Worm (Caenorhabditis elegans) whole organism, L1 larva: ENCODE results near the gene K02D3.2.

Experiments
- C04F5.9 ChIP-seq: sonication (generic microtip); optimal IDR thresholded peaks from 2 replicates; lab custom pipeline; 2016; ENCODE audit warnings: missing genetic modification characterization, missing compliant biosample characterization
- C16A3.4 ChIP-seq: fragments of 150-350 bp; optimal IDR thresholded peaks from 2 replicates; lab custom pipeline; 2014; ENCODE audit warnings: missing biosample characterization, missing genetic modification characterization
- aha-1 ChIP-seq: fragments of 150-350 bp; optimal IDR thresholded peaks from 2 replicates; lab custom pipeline; 2014; ENCODE audit warnings: missing biosample characterization, missing genetic modification characterization
- ceh-8 ChIP-seq: fragments of 200-800 bp; sonication (Bioruptor generic); optimal IDR thresholded peaks from 2 replicates; lab custom pipeline; 2018; ENCODE audit warnings: mild to moderate bottlenecking, missing genetic modification characterization, moderate library complexity, missing compliant biosample characterization
- ceh-82 ChIP-seq, 3 experiments: fragments of 150-350 bp in 1 of 3; sonication (generic microtip) in 2 of 3; optimal IDR thresholded peaks; 2 replicates each; lab custom pipeline; 2014 to 2017; ENCODE audit warnings: missing biosample characterization in 3 of 3, missing genetic modification characterization in 3 of 3
- dsc-1 ChIP-seq: sonication (generic microtip); optimal IDR thresholded peaks from 2 replicates; lab custom pipeline; 2016; ENCODE audit warnings: mild to moderate bottlenecking, missing genetic modification characterization, missing compliant biosample characterization
- efl-1 ChIP-seq, 4 experiments: fragments of 150-350 bp; optimal IDR thresholded peaks in 3 of 4; peaks in 1 of 4; 1 replicate in 1 of 4; 2 replicates in 3 of 4; lab custom pipeline; 2014; ENCODE audit warnings: missing biosample characterization in 2 of 4, missing genetic modification characterization in 2 of 4, missing genetic modification reagents in 2 of 4
- egl-13 ChIP-seq: sonication (generic microtip); optimal IDR thresholded peaks from 2 replicates; lab custom pipeline; 2016; ENCODE audit warnings: missing genotype, missing genetic modification reagents, missing genetic modification characterization, missing compliant biosample characterization
- egl-27 ChIP-seq, 2 experiments: fragments of 150-350 bp in 1 of 2; sonication (generic microtip); optimal IDR thresholded peaks; 3 replicates each; lab custom pipeline; 2017 to 2018; ENCODE audit warnings: missing biosample characterization in 2 of 2, missing genetic modification characterization in 2 of 2, missing genetic modification reagents in 2 of 2
- elt-2 ChIP-seq: sonication (generic microtip); optimal IDR thresholded peaks from 2 replicates; lab custom pipeline; 2016; ENCODE audit warnings: missing genetic modification characterization, mild to moderate bottlenecking, inconsistent platforms, missing compliant biosample characterization, missing genetic modification reagents
- fkh-8 ChIP-seq: sonication (generic microtip); optimal IDR thresholded peaks from 2 replicates; lab custom pipeline; 2016; ENCODE audit warnings: mild to moderate bottlenecking, missing genetic modification characterization, missing compliant biosample characterization
- hpl-2 ChIP-seq: fragments of 150-350 bp; optimal IDR thresholded peaks from 2 replicates; lab custom pipeline; 2014; ENCODE audit warnings: missing biosample characterization, missing genetic modification reagents, missing genetic modification characterization
- isw-1 ChIP-seq: fragments of 200-800 bp; sonication (Bioruptor generic); IDR thresholded peaks from 2 replicates; pipeline ENCODE4 v1.3.6; 2022; ENCODE audit warnings: missing genetic modification characterization, missing compliant biosample characterization
- lin-13 ChIP-seq: fragments of 150-350 bp; optimal IDR thresholded peaks from 2 replicates; lab custom pipeline; 2014; ENCODE audit warnings: missing biosample characterization, missing genetic modification reagents, missing genetic modification characterization
- lin-14 ChIP-seq: fragments of 200-800 bp; sonication (Bioruptor generic); optimal IDR thresholded peaks from 2 replicates; lab custom pipeline; 2018; ENCODE audit warnings: mild to moderate bottlenecking, missing genetic modification characterization, moderate library complexity, missing compliant biosample characterization
- lin-35 ChIP-seq, 2 experiments: fragments of 150-350 bp; optimal IDR thresholded peaks; 2 replicates each; lab custom pipeline; 2014; ENCODE audit warnings: missing biosample characterization in 2 of 2, missing genetic modification characterization in 2 of 2, missing genetic modification reagents in 2 of 2
- lin-39 ChIP-seq: fragments of 150-350 bp; optimal IDR thresholded peaks from 2 replicates; lab custom pipeline; 2014; ENCODE audit warnings: missing biosample characterization, missing genetic modification reagents, missing genetic modification characterization
- lir-3 ChIP-seq: sonication (generic microtip); optimal IDR thresholded peaks from 2 replicates; lab custom pipeline; 2016; ENCODE audit warnings: mild to moderate bottlenecking, missing genetic modification characterization, moderate library complexity, missing compliant biosample characterization; ENCODE audit not compliant: poor library complexity
- lsy-2 ChIP-seq, 2 experiments: fragments of 150-350 bp; optimal IDR thresholded peaks; 2 replicates each; lab custom pipeline; 2014; ENCODE audit warnings: missing biosample characterization in 2 of 2, missing genetic modification characterization in 2 of 2
- mab-9 ChIP-seq: fragments of 200-800 bp; sonication (Bioruptor generic); IDR thresholded peaks from 2 replicates; pipeline ENCODE4 v1.3.6; 2022; ENCODE audit warnings: missing genetic modification reagents, missing genetic modification characterization, missing compliant biosample characterization
- mdl-1 ChIP-seq, 2 experiments: fragments of 150-350 bp; optimal IDR thresholded peaks; 2 replicates each; lab custom pipeline; 2014 to 2017; ENCODE audit warnings: missing biosample characterization in 2 of 2, missing genetic modification characterization in 2 of 2, inconsistent platforms in 1 of 2
- mef-2 ChIP-seq: fragments of 150-350 bp; optimal IDR thresholded peaks from 2 replicates; lab custom pipeline; 2014; ENCODE audit warnings: missing biosample characterization, missing genetic modification characterization
- nhr-19 ChIP-seq: fragments of 200-800 bp; sonication (Bioruptor generic); conservative IDR thresholded peaks from 2 replicates; pipeline ENCODE4 v1.3.6; 2022; ENCODE audit warnings: missing genetic modification characterization, missing compliant biosample characterization
- nhr-20 ChIP-seq: sonication (generic microtip); optimal IDR thresholded peaks from 2 replicates; lab custom pipeline; 2016; ENCODE audit warnings: mild to moderate bottlenecking, missing genetic modification characterization, missing compliant biosample characterization
- nhr-47 ChIP-seq: sonication (generic microtip); optimal IDR thresholded peaks from 2 replicates; lab custom pipeline; 2016; ENCODE audit warnings: mild to moderate bottlenecking, missing genetic modification characterization, moderate library complexity, missing compliant biosample characterization
- nhr-71 ChIP-seq: sonication (generic microtip); optimal IDR thresholded peaks from 2 replicates; lab custom pipeline; 2016; ENCODE audit warnings: mild to moderate bottlenecking, missing genetic modification characterization, moderate library complexity, missing compliant biosample characterization
- nhr-85 ChIP-seq: sonication (generic microtip); peaks from one replicate; lab custom pipeline; 2016; ENCODE audit warnings: missing genetic modification characterization, inconsistent platforms, missing compliant biosample characterization
- nhr-90 ChIP-seq: sonication (generic microtip); optimal IDR thresholded peaks from 2 replicates; lab custom pipeline; 2016; ENCODE audit warnings: mild to moderate bottlenecking, missing genetic modification characterization, missing compliant biosample characterization; ENCODE audit not compliant: poor library complexity
- pag-3 ChIP-seq: sonication (generic microtip); optimal IDR thresholded peaks from 2 replicates; lab custom pipeline; 2017; ENCODE audit warnings: missing genetic modification characterization, mild to moderate bottlenecking, missing compliant biosample characterization, antibody characterized with exemption, borderline replicate concordance; ENCODE audit not compliant: insufficient read depth
- pax-3 ChIP-seq: fragments of 200-800 bp; sonication (Bioruptor generic); optimal IDR thresholded peaks from 2 replicates; lab custom pipeline; 2018; ENCODE audit warnings: mild to moderate bottlenecking, missing genetic modification characterization, moderate library complexity, missing compliant biosample characterization
- rnt-1 ChIP-seq: sonication (generic microtip); optimal IDR thresholded peaks from 2 replicates; lab custom pipeline; 2016; ENCODE audit warnings: mild to moderate bottlenecking, missing genetic modification characterization, moderate library complexity, missing compliant biosample characterization
- snpc-4 ChIP-seq: fragments of 150-350 bp; optimal IDR thresholded peaks from 2 replicates; lab custom pipeline; 2014; ENCODE audit warnings: missing biosample characterization, missing genetic modification characterization
- snu-23 ChIP-seq: sonication (generic microtip); optimal IDR thresholded peaks from 2 replicates; lab custom pipeline; 2016; ENCODE audit warnings: missing genetic modification characterization, missing compliant biosample characterization
- swsn-7 ChIP-seq: sonication (generic microtip); optimal IDR thresholded peaks from 2 replicates; lab custom pipeline; 2016; ENCODE audit warnings: missing genetic modification characterization, missing compliant biosample characterization
- tbx-2 ChIP-seq: sonication (generic microtip); optimal IDR thresholded peaks from 2 replicates; lab custom pipeline; 2016; ENCODE audit warnings: missing genetic modification characterization, missing compliant biosample characterization
- unc-98 ChIP-seq: fragments of 200-800 bp; sonication (Bioruptor generic); IDR thresholded peaks from 2 replicates; pipeline ENCODE4 v1.3.6; 2022; ENCODE audit warnings: missing genetic modification characterization, missing compliant biosample characterization
- zag-1 ChIP-seq: fragments of 150-350 bp; optimal IDR thresholded peaks from 2 replicates; lab custom pipeline; 2014; ENCODE audit warnings: missing biosample characterization, missing genetic modification characterization
- zip-4 ChIP-seq: fragments of 200-800 bp; sonication (Bioruptor generic); optimal IDR thresholded peaks from 2 replicates; lab custom pipeline; 2018; ENCODE audit warnings: mild to moderate bottlenecking, missing genetic modification characterization, moderate library complexity, missing compliant biosample characterization

K02D3.2 gene

ce11 chrX:13716313-13716712, 4.5 kb upstream of the K02D3.2 start (continued):
- TF ChIP-seq C16A3.4 (tag; lab: Kevin White, UChicago) (peak; percentile 36), lir-3 (no peak)

- TF ChIP-seq lin-13 (GFP tag; lab: Kevin White, UChicago), result no peak
- TF ChIP-seq elt-2 (tag; lab: Kevin White, UChicago), result peak; percentile 33
- TF ChIP-seq mdl-1 (tag; optimal IDR thresholded peaks at IDR 0.05; lab: Kevin White, UChicago), result peak in 1 of 2 experiments; percentile 37
- TF ChIP-seq nhr-90 (tag; lab: Kevin White, UChicago), result peak; percentile 25
- TF ChIP-seq swsn-7 (tag; lab: Kevin White, UChicago), result no peak
- TF ChIP-seq snpc-4 (tag; lab: Kevin White, UChicago), result no peak
- no peak for TF ChIP-seq C04F5.9 (tag; lab: Kevin White, UChicago)
- TF ChIP-seq C16A3.4 (tag; lab: Kevin White, UChicago), result peak; percentile 14
- TF ChIP-seq lin-35 (GFP tag; optimal IDR thresholded peaks at IDR 0.05; lab: Kevin White, UChicago), result peak in 1 of 2 experiments; percentile 51
- TF ChIP-seq rnt-1, result peak; percentile 41
- TF ChIP-seq lsy-2 (tag; optimal IDR thresholded peaks at IDR 0.05; lab: Kevin White, UChicago), result peak in 1 of 2 experiments; percentile 14
- TF ChIP-seq snu-23 (GFP tag; lab: Kevin White, UChicago), result peak; percentile 32
- no peak for TF ChIP-seq aha-1
- TF ChIP-seq nhr-20, result peak; percentile 56
- TF ChIP-seq nhr-19 (GFP tag; lab: Robert Waterston, UW), result peak; percentile 62
- TF ChIP-seq mef-2 (tag; lab: Kevin White, UChicago), result no peak
- no peak for TF ChIP-seq isw-1 (GFP tag; lab: Robert Waterston, UW)
- no peak for TF ChIP-seq zag-1 (tag; lab: Kevin White, UChicago)
- TF ChIP-seq unc-98, result no peak
- peak; percentile 68 for TF ChIP-seq nhr-71 (tag; lab: Kevin White, UChicago)
- no peak for TF ChIP-seq fkh-8 (tag; lab: Kevin White, UChicago)
- TF ChIP-seq lin-39, result no peak
- no peak for TF ChIP-seq zip-4 (GFP tag; lab: Kevin White, UChicago)
- TF ChIP-seq efl-1 (optimal IDR thresholded peaks at IDR 0.05; lab: Kevin White, UChicago), result no peak
- peak in 1 of 2 experiments; percentile 64 for TF ChIP-seq efl-1 (GFP tag; optimal IDR thresholded peaks at IDR 0.05 in 1 of 2; lab: Kevin White, UChicago)
- no peak for TF ChIP-seq egl-13 (tag; lab: Kevin White, UChicago)
- peak; percentile 60 for TF ChIP-seq nhr-85 (tag; lab: Kevin White, UChicago)
- TF ChIP-seq nhr-47 (tag; lab: Kevin White, UChicago), result peak; percentile 41
- no peak for TF ChIP-seq pax-3
- TF ChIP-seq tbx-2 (tag; lab: Kevin White, UChicago), result peak; percentile 9
Observed at ce11 chrX:13714710-13715109, 2.9 kb upstream of the K02D3.2 start.

ce11 chrX:13713857-13714256, 2.0 kb upstream of the K02D3.2 start, which contains the start of gene K11E4.1:
Gene K11E4.1, plus strand, starts transcription at chrX:13714157.
- TF ChIP-seq unc-98 (no peak), ceh-82 (tag; optimal IDR thresholded peaks at IDR 0.05; lab: Kevin White, UChicago) (no peak), hpl-2 (GFP tag; lab: Kevin White, UChicago) (no peak), mab-9 (no peak), snpc-4 (tag; lab: Kevin White, UChicago) (no peak), nhr-85 (tag; lab: Kevin White, UChicago) (peak; percentile 45)

- TF ChIP-seq nhr-71 (tag; lab: Kevin White, UChicago) (peak; percentile 45), ceh-8 (GFP tag; lab: Kevin White, UChicago) (peak; percentile 29), pag-3 (tag; lab: Kevin White, UChicago) (no peak), lin-14 (GFP tag; lab: Kevin White, UChicago) (peak; percentile 36), pax-3 (peak; percentile 3), egl-27 (tag; optimal IDR thresholded peaks at IDR 0.05; lab: Kevin White, UChicago) (no peak), rnt-1 (peak; percentile 26), dsc-1 (peak; percentile 16), fkh-8 (tag; lab: Kevin White, UChicago) (peak; percentile 61)
- TF ChIP-seq, all 84 proteins: peak for 7
Observed at ce11 chrX:13712992-13713391, 1.2 kb upstream of the K02D3.2 start.
